Worm (Caenorhabditis elegans): Measurements from ENCODE around the gene ptr-8.
A peak's percentile ranks its signal among the peaks of the same experiment; 100 is the strongest.

The ptr-8 gene

ce11 chrII:10868670-10869246 lies 20.3 kb upstream of the ptr-8 start, which contains the start of the genes gmps-1 and cap-2:
Gene gmps-1 (minus strand): TSS chrII:10868720.
Gene cap-2 (plus strand): TSS chrII:10869196.
- TF ChIP-seq dmd-9 (GFP tag; IDR thresholded peaks at IDR 0.05): peak; percentile 93
- TF ChIP-seq skn-1 (tag; optimal IDR thresholded peaks at IDR 0.05): no peak
- TF ChIP-seq set-16 (GFP tag; IDR thresholded peaks at IDR 0.05): peak; percentile 74
- no peak for TF ChIP-seq F44E2.7 (GFP tag; IDR thresholded peaks at IDR 0.05)
- TF ChIP-seq lin-1 (GFP tag; IDR thresholded peaks at IDR 0.05): peak; percentile 86
- peak; percentile 84 for TF ChIP-seq tra-1 (GFP tag; IDR thresholded peaks at IDR 0.05)
- TF ChIP-seq dmd-6 (GFP tag; IDR thresholded peaks at IDR 0.05): peak; percentile 95
- TF ChIP-seq spr-1 (tag; optimal IDR thresholded peaks at IDR 0.05): peak; percentile 94
- TF ChIP-seq gei-8 (GFP tag; optimal IDR thresholded peaks at IDR 0.05): peak; percentile 71
- TF ChIP-seq pha-4 (GFP tag; IDR thresholded peaks at IDR 0.05): peak; percentile 96
- TF ChIP-seq pha-4 (tag; optimal IDR thresholded peaks at IDR 0.05): no peak
- TF ChIP-seq Y75B8A.6 (GFP tag; IDR thresholded peaks at IDR 0.05): no peak
- peak; percentile 75 for TF ChIP-seq ces-1 (GFP tag; optimal IDR thresholded peaks at IDR 0.05)
- TF ChIP-seq F49E8.2 (tag; optimal IDR thresholded peaks at IDR 0.05; ENCODE audit: borderline replicate concordance): peak; percentile 75
- TF ChIP-seq fos-1 (tag; optimal IDR thresholded peaks at IDR 0.05): peak; percentile 58
- peak; percentile 93 for TF ChIP-seq lin-38 (GFP tag; IDR thresholded peaks at IDR 0.05)
- TF ChIP-seq nhr-102 (tag; optimal IDR thresholded peaks at IDR 0.05): peak; percentile 96
- TF ChIP-seq lir-3 (tag; optimal IDR thresholded peaks at IDR 0.05): peak; percentile 55
- no peak for TF ChIP-seq cey-2 (tag; optimal IDR thresholded peaks at IDR 0.05; ENCODE audit: borderline replicate concordance, insufficient read depth)
- TF ChIP-seq lin-29 (GFP tag; IDR thresholded peaks at IDR 0.05): peak; percentile 86
- TF ChIP-seq R02D3.7 (tag; optimal IDR thresholded peaks at IDR 0.05): peak; percentile 48
- peak; percentile 91 for TF ChIP-seq F37D6.2 (tag; optimal IDR thresholded peaks at IDR 0.05)
- TF ChIP-seq daf-19 (GFP tag; conservative IDR thresholded peaks at IDR 0.05): peak; percentile 69; the same call in 1 of the 2 replicates
- peak; percentile 79 for TF ChIP-seq jun-1 (tag; optimal IDR thresholded peaks at IDR 0.05)
- peak; percentile 99 for TF ChIP-seq mep-1 (tag; optimal IDR thresholded peaks at IDR 0.05)
- TF ChIP-seq nhr-41 (GFP tag; IDR thresholded peaks at IDR 0.05): no peak
- TF ChIP-seq attf-4 (tag; optimal IDR thresholded peaks at IDR 0.05): no peak
- peak; percentile 74 for TF ChIP-seq zfp-2 (tag; optimal IDR thresholded peaks at IDR 0.05)
- 0 out of 2 replicates have a peak, but pooled peaks have one; percentile 13 for TF ChIP-seq tag-97 (GFP tag; IDR thresholded peaks at IDR 0.05)
- peak; percentile 95 for TF ChIP-seq fkh-10 (GFP tag; optimal IDR thresholded peaks at IDR 0.05)
- peak; percentile 92 for TF ChIP-seq ztf-7 (tag; optimal IDR thresholded peaks at IDR 0.05)
- TF ChIP-seq mes-2 (tag; optimal IDR thresholded peaks at IDR 0.05; ENCODE audit: poor library complexity, severe bottlenecking): peak; percentile 96
- TF ChIP-seq lin-13 (GFP tag; optimal IDR thresholded peaks at IDR 0.05): peak; percentile 82
- TF ChIP-seq nhr-10 (tag; optimal IDR thresholded peaks at IDR 0.05): peak; percentile 19
- peak; percentile 96 for TF ChIP-seq nhr-77 (tag; optimal IDR thresholded peaks at IDR 0.05)
- TF ChIP-seq madf-9 (GFP tag; conservative IDR thresholded peaks at IDR 0.05): peak; percentile 88
- TF ChIP-seq F10B5.3 (tag; optimal IDR thresholded peaks at IDR 0.05): peak; percentile 90
- no peak for TF ChIP-seq nhr-111 (GFP tag; optimal IDR thresholded peaks at IDR 0.05)
- peak; percentile 98 for TF ChIP-seq T26A8.4 (GFP tag; IDR thresholded peaks at IDR 0.05)
- TF ChIP-seq zip-2 (tag; optimal IDR thresholded peaks at IDR 0.05): peak; percentile 72
- TF ChIP-seq mdt-29 (GFP tag; IDR thresholded peaks at IDR 0.05): peak; percentile 91
- peak in 1 of 2 experiments; percentile 58 for TF ChIP-seq unc-62 (GFP tag; optimal IDR thresholded peaks at IDR 0.05 in 1 of 2)
- no peak for TF ChIP-seq unc-62 (tag; optimal IDR thresholded peaks at IDR 0.05)
- TF ChIP-seq nhr-76 (tag; optimal IDR thresholded peaks at IDR 0.05): peak; percentile 35
- TF ChIP-seq saeg-2 (GFP tag; IDR thresholded peaks at IDR 0.05): peak; percentile 91
- TF ChIP-seq zip-11 (GFP tag; IDR thresholded peaks at IDR 0.05): no peak
- TF ChIP-seq F26F4.8 (GFP tag; conservative IDR thresholded peaks at IDR 0.05): no peak
- no peak for TF ChIP-seq madf-5 (GFP tag; IDR thresholded peaks at IDR 0.05)
- no peak for TF ChIP-seq egl-27 (tag; optimal IDR thresholded peaks at IDR 0.05)
- TF ChIP-seq ztf-11 (tag; optimal IDR thresholded peaks at IDR 0.05): no peak
- peak; percentile 76; the same call in 1 of the 2 replicates for TF ChIP-seq mxl-2 (GFP tag; conservative IDR thresholded peaks at IDR 0.05)

All from whole organism, L4 larva.